Fruit fly (Drosophila melanogaster) whole organism, embryonic: ENCODE results near the gene aqz.

Source experiments
- CG10209 ChIP-seq: fragments of 200-800 bp; sonication (Bioruptor generic); optimal IDR thresholded peaks from 3 replicates; lab custom pipeline; 2017; ENCODE audit warnings: missing biosample characterization, mild to moderate bottlenecking, missing genetic modification characterization, missing genetic modification reagents
- CG12155 ChIP-seq: fragments of 200-800 bp; sonication (Bioruptor generic); optimal IDR thresholded peaks from 3 replicates; lab custom pipeline; 2016; ENCODE audit warnings: missing biosample characterization, missing genetic modification characterization
- CG12219 ChIP-seq: fragments of 200-800 bp; sonication (Bioruptor generic); optimal IDR thresholded peaks from 3 replicates; lab custom pipeline; 2018; ENCODE audit warnings: missing biosample characterization, mild to moderate bottlenecking, missing genetic modification characterization
- CG12391 ChIP-seq: fragments of 200-800 bp; sonication (Bioruptor generic); optimal IDR thresholded peaks from 3 replicates; lab custom pipeline; 2018; ENCODE audit warnings: missing biosample characterization, mild to moderate bottlenecking, missing genetic modification characterization, moderate library complexity
- CG12769 ChIP-seq: fragments of 200-800 bp; sonication (Bioruptor generic); optimal IDR thresholded peaks from 2 replicates; lab custom pipeline; 2019; ENCODE audit warnings: missing biosample characterization, mild to moderate bottlenecking, missing genetic modification characterization, moderate library complexity
- CG14710 ChIP-seq: fragments of 200-800 bp; sonication (Bioruptor generic); optimal IDR thresholded peaks from 3 replicates; lab custom pipeline; 2019; ENCODE audit warnings: missing biosample characterization, mild to moderate bottlenecking, missing genetic modification characterization, moderate library complexity
- CG16779 ChIP-seq: fragments of 200-800 bp; sonication (Bioruptor generic); IDR thresholded peaks from 2 replicates; pipeline ENCODE4 v1.3.6; 2022; ENCODE audit warnings: missing biosample characterization, missing genetic modification characterization
- CG17359 ChIP-seq: fragments of 200-800 bp; sonication (Bioruptor generic); optimal IDR thresholded peaks from 3 replicates; lab custom pipeline; 2018; ENCODE audit warnings: missing biosample characterization, mild to moderate bottlenecking, missing genetic modification characterization, moderate library complexity
- CG2712 ChIP-seq: fragments of 200-800 bp; optimal IDR thresholded peaks from 3 replicates; lab custom pipeline; 2019; ENCODE audit warnings: missing biosample characterization, mild to moderate bottlenecking, missing genetic modification characterization, moderate library complexity
- CG30020 ChIP-seq: fragments of 200-800 bp; optimal IDR thresholded peaks from 2 replicates; lab custom pipeline; 2019; ENCODE audit warnings: missing biosample characterization, mild to moderate bottlenecking, missing genetic modification characterization, moderate library complexity
- CG3065 ChIP-seq: fragments of 200-800 bp; sonication (Bioruptor generic); optimal IDR thresholded peaks from 2 replicates; lab custom pipeline; 2016; ENCODE audit warnings: missing biosample characterization, missing genetic modification characterization
- CG6813 ChIP-seq: fragments of 200-800 bp; sonication (Bioruptor generic); optimal IDR thresholded peaks from 2 replicates; lab custom pipeline; 2017; ENCODE audit warnings: missing biosample characterization, missing genetic modification characterization, mild to moderate bottlenecking, moderate library complexity, missing genetic modification reagents
- CG7786 ChIP-seq: fragments of 200-800 bp; sonication (Bioruptor generic); optimal IDR thresholded peaks from 2 replicates; lab custom pipeline; 2016; ENCODE audit warnings: missing biosample characterization, missing genetic modification characterization
- CG7987 ChIP-seq: fragments of 200-800 bp; sonication (Bioruptor generic); optimal IDR thresholded peaks from 2 replicates; lab custom pipeline; 2018; ENCODE audit warnings: missing biosample characterization, mild to moderate bottlenecking, missing genetic modification characterization, moderate library complexity
- CG8281 ChIP-seq: fragments of 200-800 bp; sonication (Bioruptor generic); optimal IDR thresholded peaks from 2 replicates; lab custom pipeline; 2018; ENCODE audit warnings: missing biosample characterization, mild to moderate bottlenecking, missing genetic modification characterization, moderate library complexity
- CG8765 ChIP-seq: fragments of 200-800 bp; sonication (Bioruptor generic); IDR thresholded peaks from 2 replicates; pipeline ENCODE4 v1.3.6; 2022; ENCODE audit warnings: missing biosample characterization, missing genetic modification characterization
- CTCF ChIP-seq: fragments of 200-800 bp; sonication (Bioruptor generic); optimal IDR thresholded peaks from 2 replicates; lab custom pipeline; 2017; ENCODE audit warnings: missing biosample characterization, mild to moderate bottlenecking, missing genetic modification characterization, moderate library complexity
- CrebB ChIP-seq: fragments of 200-800 bp; sonication (Bioruptor generic); optimal IDR thresholded peaks from 3 replicates; lab custom pipeline; 2018; ENCODE audit warnings: missing biosample characterization, mild to moderate bottlenecking, missing genetic modification characterization
- Hr39 ChIP-seq: fragments of >200 bp; optimal IDR thresholded peaks from 2 replicates; lab custom pipeline; 2017
- Hsf ChIP-seq: fragments of 200-800 bp; sonication (Bioruptor generic); optimal IDR thresholded peaks from 3 replicates; lab custom pipeline; 2016; ENCODE audit warnings: missing biosample characterization, missing genetic modification characterization
- NC2β ChIP-seq: fragments of 200-800 bp; sonication (Bioruptor generic); optimal IDR thresholded peaks from 2 replicates; lab custom pipeline; 2016; ENCODE audit warnings: missing biosample characterization, missing genetic modification characterization
- Nf-YA ChIP-seq: fragments of 200-800 bp; sonication (Bioruptor generic); IDR thresholded peaks from 2 replicates; pipeline ENCODE4 v1.3.6; 2022; ENCODE audit warnings: missing biosample characterization, missing genetic modification characterization
- Oaz ChIP-seq: fragments of 200-800 bp; sonication (Bioruptor generic); IDR thresholded peaks from 2 replicates; pipeline ENCODE4 v1.3.6; 2022; ENCODE audit warnings: missing biosample characterization, missing genetic modification characterization
- Ptx1 ChIP-seq: fragments of 200-800 bp; sonication (Bioruptor generic); IDR thresholded peaks from 2 replicates; pipeline ENCODE4 v1.3.6; 2022; ENCODE audit warnings: missing biosample characterization, missing genetic modification characterization
- Rfx ChIP-seq: fragments of 200-800 bp; sonication (Bioruptor generic); IDR thresholded peaks from 2 replicates; pipeline ENCODE4 v1.3.6; 2022; ENCODE audit warnings: missing biosample characterization, missing genetic modification characterization
- Side ChIP-seq: fragments of 200-800 bp; sonication (Bioruptor generic); optimal IDR thresholded peaks from 2 replicates; lab custom pipeline; 2016; ENCODE audit warnings: missing biosample characterization, missing genetic modification characterization
- Sox102F ChIP-seq: fragments of 200-800 bp; sonication (Bioruptor generic); optimal IDR thresholded peaks from 2 replicates; lab custom pipeline; 2018; ENCODE audit warnings: missing biosample characterization, mild to moderate bottlenecking, missing genetic modification characterization, moderate library complexity
- TFAM ChIP-seq: fragments of 200-800 bp; sonication (Bioruptor generic); optimal IDR thresholded peaks from 2 replicates; lab custom pipeline; 2017; ENCODE audit warnings: missing biosample characterization, missing genetic modification characterization, inconsistent platforms
- al ChIP-seq: fragments of 200-800 bp; sonication (Bioruptor generic); IDR thresholded peaks from 2 replicates; pipeline ENCODE4 v1.3.6; 2022; ENCODE audit warnings: missing biosample characterization, missing genetic modification characterization
- az2 ChIP-seq: fragments of 200-800 bp; sonication (Bioruptor generic); optimal IDR thresholded peaks from 3 replicates; lab custom pipeline; 2016; ENCODE audit warnings: missing biosample characterization, missing genetic modification characterization
- btn ChIP-seq: fragments of 200-800 bp; sonication (Bioruptor generic); optimal IDR thresholded peaks from 2 replicates; lab custom pipeline; 2016; ENCODE audit warnings: missing biosample characterization, missing genetic modification characterization
- dimm ChIP-seq: fragments of 200-800 bp; sonication (Bioruptor generic); IDR thresholded peaks from 2 replicates; pipeline ENCODE4 v1.3.6; 2022; ENCODE audit warnings: missing biosample characterization, missing genetic modification characterization
- disco-r ChIP-seq: fragments of 200-800 bp; sonication (Bioruptor generic); optimal IDR thresholded peaks from 2 replicates; lab custom pipeline; 2016; ENCODE audit warnings: missing biosample characterization, missing genetic modification characterization
- dysf ChIP-seq: fragments of 200-800 bp; sonication (Bioruptor generic); IDR thresholded peaks from 3 replicates; pipeline ENCODE4 v1.3.6; 2022; ENCODE audit warnings: missing biosample characterization, missing genetic modification characterization
- fd102C ChIP-seq: fragments of 200-800 bp; sonication (Bioruptor generic); optimal IDR thresholded peaks from 2 replicates; lab custom pipeline; 2018; ENCODE audit warnings: missing biosample characterization, mild to moderate bottlenecking, missing genetic modification characterization, moderate library complexity
- ftz-f1 ChIP-seq: fragments of 200-800 bp; sonication (Bioruptor generic); optimal IDR thresholded peaks from 2 replicates; lab custom pipeline; 2016; ENCODE audit warnings: missing biosample characterization, missing genetic modification characterization
- gem ChIP-seq: fragments of 200-800 bp; sonication (Bioruptor generic); optimal IDR thresholded peaks from 2 replicates; lab custom pipeline; 2019; ENCODE audit warnings: missing biosample characterization, mild to moderate bottlenecking, missing genetic modification characterization, moderate library complexity
- gsb-n ChIP-seq: fragments of 200-800 bp; sonication (Bioruptor generic); optimal IDR thresholded peaks from 3 replicates; lab custom pipeline; 2018; ENCODE audit warnings: missing biosample characterization, mild to moderate bottlenecking, missing genetic modification characterization
- kah ChIP-seq: fragments of 200-800 bp; sonication (Bioruptor generic); optimal IDR thresholded peaks from 2 replicates; lab custom pipeline; 2018; ENCODE audit warnings: missing biosample characterization, mild to moderate bottlenecking, missing genetic modification characterization
- luna ChIP-seq: fragments of 200-800 bp; sonication (Bioruptor generic); optimal IDR thresholded peaks from 2 replicates; lab custom pipeline; 2016; ENCODE audit warnings: missing biosample characterization, missing genetic modification characterization
- mld ChIP-seq: fragments of 200-800 bp; sonication (Bioruptor generic); IDR thresholded peaks from 3 replicates; pipeline ENCODE4 v1.3.6; 2022; ENCODE audit warnings: missing biosample characterization, missing genetic modification characterization; ENCODE audit not compliant: partially characterized antibody
- pita ChIP-seq: fragments of 200-800 bp; sonication (Bioruptor generic); optimal IDR thresholded peaks from 2 replicates; lab custom pipeline; 2017; ENCODE audit warnings: missing biosample characterization, mild to moderate bottlenecking, missing genetic modification characterization
- row ChIP-seq: fragments of 200-800 bp; sonication (Bioruptor generic); IDR thresholded peaks from 3 replicates; pipeline ENCODE4 v1.3.6; 2022; ENCODE audit warnings: missing biosample characterization, missing genetic modification characterization
- slbo ChIP-seq: fragments of 200-800 bp; sonication (Bioruptor generic); IDR thresholded peaks from 2 replicates; pipeline ENCODE4 v1.3.6; 2022; ENCODE audit warnings: missing biosample characterization, missing genetic modification characterization
- slp2 ChIP-seq: fragments of 200-800 bp; sonication (Bioruptor generic); optimal IDR thresholded peaks from 2 replicates; lab custom pipeline; 2016; ENCODE audit warnings: missing biosample characterization, missing genetic modification characterization
- sob ChIP-seq: fragments of 200-800 bp; sonication (Bioruptor generic); IDR thresholded peaks from 2 replicates; pipeline ENCODE4 v1.3.6; 2022; ENCODE audit warnings: missing biosample characterization, missing genetic modification characterization
- unc-4 ChIP-seq: fragments of 200-800 bp; sonication (Bioruptor generic); IDR thresholded peaks from 2 replicates; pipeline ENCODE4 v1.3.6; 2022; ENCODE audit warnings: missing biosample characterization, missing genetic modification characterization; ENCODE audit not compliant: partially characterized antibody
- wek ChIP-seq: fragments of 200-800 bp; sonication (Bioruptor generic); optimal IDR thresholded peaks from 3 replicates; lab custom pipeline; 2018; ENCODE audit warnings: missing biosample characterization, mild to moderate bottlenecking, missing genetic modification characterization, moderate library complexity
- zen ChIP-seq: fragments of 200-800 bp; sonication (Bioruptor generic); optimal IDR thresholded peaks from 3 replicates; lab custom pipeline; 2018; ENCODE audit warnings: missing biosample characterization, mild to moderate bottlenecking, missing genetic modification characterization, moderate library complexity

aqz gene

dm6 chr3R:8867325-8868104 is 47.0 kb upstream of the aqz start (continued):
- no peak for TF ChIP-seq Side (GFP tag; lab: Kevin White, UChicago)
- TF ChIP-seq TFAM (GFP tag; lab: Kevin White, UChicago) = no peak
- peak; percentile 15 for TF ChIP-seq kah (GFP tag; lab: Kevin White, UChicago)
- TF ChIP-seq CG12391 = peak; percentile 82
- TF ChIP-seq unc-4 = no peak
- TF ChIP-seq al (GFP tag; lab: Robert Waterston, UW) = no peak
- no peak for TF ChIP-seq sob
- no peak for TF ChIP-seq pita (GFP tag; lab: Kevin White, UChicago)
- TF ChIP-seq CG10209 = peak; percentile 60
- no peak for TF ChIP-seq CrebB
- TF ChIP-seq CG7987 = no peak
- TF ChIP-seq dysf (GFP tag; lab: Robert Waterston, UW) = peak; percentile 57
- no peak for TF ChIP-seq CG12219 (GFP tag; lab: Kevin White, UChicago)
- TF ChIP-seq Oaz = no peak
- peak; percentile 58 for TF ChIP-seq az2 (GFP tag; lab: Kevin White, UChicago)
- peak; percentile 11 for TF ChIP-seq CG8281
- TF ChIP-seq Nf-YA (GFP tag; lab: Robert Waterston, UW) = no peak
- TF ChIP-seq disco-r (GFP tag; lab: Kevin White, UChicago) = no peak
- TF ChIP-seq Hsf = no peak
- TF ChIP-seq CG7786 (GFP tag; lab: Kevin White, UChicago) = no peak
- no peak for TF ChIP-seq btn
- peak; percentile 80 for TF ChIP-seq Sox102F
- TF ChIP-seq CG6813 (GFP tag; lab: Kevin White, UChicago) = no peak
- TF ChIP-seq slp2 (GFP tag; lab: Kevin White, UChicago) = no peak

dm6 chr3R:8865031-8865430 is 44.5 kb upstream of the aqz start:
- TF ChIP-seq CG12769 (no peak), dimm (GFP tag; lab: Robert Waterston, UW) (no peak), CG16779 (no peak), dysf (GFP tag; lab: Robert Waterston, UW) (0 out of 3 replicates have a peak, but pooled peaks have one; percentile 23), CG30020 (tag; lab: Kevin White, UChicago) (no peak), wek (no peak), slbo (GFP tag; lab: Robert Waterston, UW) (0 out of 2 replicates have a peak, but pooled peaks have one; percentile 11), fd102C (no peak), Hr39 (lab: Kevin White, UChicago) (peak; percentile 61), Ptx1 (GFP tag; lab: Robert Waterston, UW) (no peak)

- no peak for TF ChIP-seq CG3065 (GFP tag; lab: Kevin White, UChicago)
- TF ChIP-seq mld (GFP tag; lab: Robert Waterston, UW) = no peak
- no peak for TF ChIP-seq CG14710 (tag; lab: Kevin White, UChicago)
- TF ChIP-seq CG12155 (GFP tag; lab: Kevin White, UChicago) = no peak
- peak; percentile 60 for TF ChIP-seq CG17359 (tag; lab: Kevin White, UChicago)
- TF ChIP-seq CTCF = peak; percentile 75
- TF ChIP-seq row (GFP tag; lab: Robert Waterston, UW) = no peak
- TF ChIP-seq slbo (GFP tag; lab: Robert Waterston, UW) = no peak
- TF ChIP-seq gem (tag; lab: Kevin White, UChicago) = peak; percentile 5
- TF ChIP-seq zen (tag; lab: Kevin White, UChicago) = no peak
- TF ChIP-seq NC2β (GFP tag; lab: Kevin White, UChicago) = no peak
- TF ChIP-seq Rfx (GFP tag; lab: Robert Waterston, UW) = no peak
- peak; percentile 0 for TF ChIP-seq CG2712 (tag; lab: Kevin White, UChicago)
- TF ChIP-seq luna (GFP tag; lab: Kevin White, UChicago) = no peak
- TF ChIP-seq gsb-n = peak; percentile 8
- TF ChIP-seq CG8765 (GFP tag; lab: Robert Waterston, UW) = no peak
- TF ChIP-seq ftz-f1 (GFP tag; lab: Kevin White, UChicago) = peak; percentile 23
Measured at dm6 chr3R:8863094-8863865, 42.8 kb upstream of the aqz start.
